Worm (Caenorhabditis elegans): ENCODE results near the gene R08C7.11.

DNA sequence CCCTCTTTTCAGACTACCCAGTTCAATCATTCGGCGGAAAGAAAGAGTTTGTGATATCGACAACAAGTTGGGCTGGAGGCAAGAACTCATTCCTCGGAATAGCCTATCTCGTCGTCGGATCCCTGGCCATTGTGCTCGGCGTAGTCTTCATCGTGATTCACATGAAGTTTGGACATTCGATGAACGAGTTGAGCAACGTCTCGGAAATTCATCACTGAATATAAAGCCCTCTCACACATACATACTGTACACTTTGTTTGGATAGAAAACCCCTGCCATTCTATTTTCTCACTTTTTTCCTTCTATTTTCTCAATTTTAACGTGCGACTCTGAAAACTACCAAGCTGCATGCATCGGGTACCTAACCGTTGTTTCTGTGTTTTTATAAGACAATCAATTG lies 5.3 kb downstream of the R08C7.11 start, which contains the start of gene R08C7.12:
- TF ChIP-seq tab-1 (GFP tag; IDR thresholded peaks at IDR 0.05) (no peak), ztf-29 (GFP tag; IDR thresholded peaks at IDR 0.05) (no peak), T22C8.4 (GFP tag; IDR thresholded peaks at IDR 0.05) (no peak), flt-1 (GFP tag; IDR thresholded peaks at IDR 0.05) (no peak), ref-1 (GFP tag; conservative IDR thresholded peaks at IDR 0.05) (no peak), klf-2 (GFP tag; conservative IDR thresholded peaks at IDR 0.05) (no peak), ztf-23 (GFP tag; IDR thresholded peaks at IDR 0.05) (no peak), med-1 (GFP tag; optimal IDR thresholded peaks at IDR 0.05; ENCODE audit: insufficient read depth) (no peak)
